Worm (Caenorhabditis elegans) whole organism, L1 larva: ENCODE results near the gene C13C4.8.
A peak's percentile ranks its signal among the peaks of the same experiment; 100 is the strongest.

ENCODE experiments used
- egl-27 ChIP-seq, 2 experiments: fragments of 150-350 bp in 1 of 2; sonication (generic microtip); optimal IDR thresholded peaks; 3 replicates each; lab custom pipeline; 2017 to 2018; ENCODE audit warnings: missing biosample characterization in 2 of 2, missing genetic modification characterization in 2 of 2, missing genetic modification reagents in 2 of 2
- ets-5 ChIP-seq: fragments of 200-800 bp; sonication (Bioruptor generic); IDR thresholded peaks from 2 replicates; pipeline ENCODE4 v1.3.6; 2022; ENCODE audit warnings: missing genetic modification characterization, missing compliant biosample characterization
- fkh-4 ChIP-seq: sonication (generic microtip); optimal IDR thresholded peaks from 2 replicates; lab custom pipeline; 2016; ENCODE audit warnings: missing compliant biosample characterization, missing genetic modification characterization, borderline replicate concordance
- jun-1 ChIP-seq: fragments of 150-350 bp; optimal IDR thresholded peaks from 2 replicates; lab custom pipeline; 2014; ENCODE audit warnings: missing biosample characterization, missing genetic modification reagents, missing genetic modification characterization
- lsy-2 ChIP-seq, 2 experiments: fragments of 150-350 bp; optimal IDR thresholded peaks; 2 replicates each; lab custom pipeline; 2014; ENCODE audit warnings: missing biosample characterization in 2 of 2, missing genetic modification characterization in 2 of 2
- rnt-1 ChIP-seq: sonication (generic microtip); optimal IDR thresholded peaks from 2 replicates; lab custom pipeline; 2016; ENCODE audit warnings: mild to moderate bottlenecking, missing genetic modification characterization, moderate library complexity, missing compliant biosample characterization
- unc-130 ChIP-seq: fragments of 150-350 bp; optimal IDR thresholded peaks from 2 replicates; lab custom pipeline; 2017; ENCODE audit warnings: missing biosample characterization, missing genetic modification characterization, inconsistent platforms

- no peak for TF ChIP-seq jun-1
- TF ChIP-seq egl-27 (tag; optimal IDR thresholded peaks at IDR 0.05; lab: Kevin White, UChicago), result no peak
- no peak for TF ChIP-seq ets-5 (GFP tag; lab: Robert Waterston, UW)
- peak; percentile 76 for TF ChIP-seq rnt-1 (tag; lab: Kevin White, UChicago)
- no peak for TF ChIP-seq lsy-2 (tag; optimal IDR thresholded peaks at IDR 0.05; lab: Kevin White, UChicago)
- no peak for TF ChIP-seq unc-130
- TF ChIP-seq fkh-4 (tag; lab: Kevin White, UChicago), result no peak
Observed at ce11 chrV:12158377-12158776, 40.6 kb downstream of the C13C4.8 start.
